Worm (Caenorhabditis elegans) whole organism, L1 larva: Measurements from ENCODE around the gene str-108.

Source experiments
- lin-35 ChIP-seq, 2 experiments: fragments of 150-350 bp; optimal IDR thresholded peaks; 2 replicates each; lab custom pipeline; 2014; ENCODE audit warnings: missing biosample characterization in 2 of 2, missing genetic modification characterization in 2 of 2, missing genetic modification reagents in 2 of 2
- mdl-1 ChIP-seq, 2 experiments: fragments of 150-350 bp; optimal IDR thresholded peaks; 2 replicates each; lab custom pipeline; 2014 to 2017; ENCODE audit warnings: missing biosample characterization in 2 of 2, missing genetic modification characterization in 2 of 2, inconsistent platforms in 1 of 2

ce11 chrV:16174109-16174508 is 8.1 kb downstream of the str-108 start:
- TF ChIP-seq mdl-1 (tag; optimal IDR thresholded peaks at IDR 0.05; lab: Kevin White, UChicago) (no peak), lin-35 (GFP tag; optimal IDR thresholded peaks at IDR 0.05; lab: Kevin White, UChicago) (no peak)
